Fruit fly (Drosophila melanogaster) whole organism: Measurements from ENCODE around the gene Nek2.

ENCODE experiments used
- CG8478 ChIP-seq: fragments of >200 bp; optimal IDR thresholded peaks from 2 replicates; lab custom pipeline; 2018; ENCODE audit warnings: inconsistent platforms
- pan ChIP-seq: fragments of >200 bp; optimal IDR thresholded peaks from 2 replicates; lab custom pipeline; 2017
- psq ChIP-seq: fragments of >200 bp; optimal IDR thresholded peaks from 2 replicates; lab custom pipeline; 2017

DNA sequence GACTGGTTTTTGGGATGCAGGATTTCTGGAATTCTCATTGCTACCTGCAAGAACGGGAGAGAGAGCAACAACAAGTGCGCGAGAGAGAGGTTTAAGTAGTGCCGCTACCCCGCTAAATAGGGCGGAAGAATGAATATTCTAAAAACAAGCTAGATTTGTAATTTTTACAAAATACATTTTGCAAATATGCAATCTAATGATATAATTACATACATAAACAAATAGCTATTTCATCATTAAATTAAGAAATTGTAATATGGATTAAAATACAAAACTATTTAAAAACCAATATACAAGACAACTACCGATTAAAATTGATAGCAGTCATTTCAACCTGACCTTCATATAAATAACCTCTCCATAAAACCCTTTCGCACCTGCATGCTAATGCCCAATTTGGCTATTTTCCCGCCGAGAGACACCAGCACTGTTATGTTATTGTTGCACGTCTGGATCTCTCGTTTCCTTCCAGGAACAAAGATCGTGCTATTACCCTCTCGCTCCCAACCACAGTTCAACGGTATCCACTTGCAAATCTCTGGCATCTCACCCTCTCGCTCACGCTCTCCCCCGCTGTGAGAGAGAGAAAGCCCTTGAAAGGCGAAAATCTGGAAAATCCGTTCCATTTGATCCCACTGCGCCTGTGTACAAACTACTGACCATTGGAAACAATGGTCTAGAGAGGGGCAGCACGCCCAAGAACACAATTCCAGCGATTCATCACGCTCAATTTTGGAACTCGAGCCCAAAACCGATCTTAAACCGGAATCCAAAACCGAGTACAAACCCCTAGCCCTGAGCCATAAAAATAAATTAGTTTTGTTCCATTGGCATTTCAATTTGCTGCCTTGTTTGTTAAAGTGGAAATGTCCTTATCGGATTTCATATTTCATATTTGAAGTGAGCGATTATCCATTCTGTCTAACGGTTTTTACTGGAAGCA is at the start of gene Nek2:
- TF ChIP-seq CG8478 (no peak), pan (lab: Kevin White, UChicago) (no peak), psq (lab: Kevin White, UChicago) (no peak)
